Fruit fly (Drosophila melanogaster) whole organism, prepupa: ENCODE data around the gene S6KL.

Source experiments
- Blimp-1 ChIP-seq: fragments of 200-800 bp; sonication (Bioruptor generic); optimal IDR thresholded peaks from 3 replicates; lab custom pipeline; 2017; ENCODE audit warnings: missing biosample characterization, missing genetic modification characterization, mild to moderate bottlenecking, moderate library complexity, missing genetic modification reagents
- CG10669 ChIP-seq: fragments of 200-800 bp; sonication (Bioruptor generic); optimal IDR thresholded peaks from 3 replicates; lab custom pipeline; 2018; ENCODE audit warnings: missing biosample characterization, mild to moderate bottlenecking, missing genetic modification characterization, moderate library complexity
- CG11294 ChIP-seq: fragments of 200-800 bp; sonication (Bioruptor generic); IDR thresholded peaks from 2 replicates; pipeline ENCODE4 v1.3.6; 2022; ENCODE audit warnings: missing biosample characterization, missing genetic modification characterization
- CG11762 ChIP-seq: fragments of 200-800 bp; sonication (Bioruptor generic); optimal IDR thresholded peaks from 3 replicates; lab custom pipeline; 2016; ENCODE audit warnings: missing biosample characterization, missing genetic modification characterization; ENCODE audit not compliant: insufficient read depth
- CG11902 ChIP-seq: fragments of 200-800 bp; sonication (Bioruptor generic); optimal IDR thresholded peaks from 3 replicates; lab custom pipeline; 2016; ENCODE audit warnings: missing biosample characterization, missing genetic modification characterization
- CG15336 ChIP-seq: fragments of 200-800 bp; sonication (Bioruptor generic); IDR thresholded peaks from 2 replicates; pipeline ENCODE4 v1.3.6; 2022; ENCODE audit warnings: missing biosample characterization, missing genetic modification characterization
- CG16779 ChIP-seq: fragments of 200-800 bp; sonication (Bioruptor generic); optimal IDR thresholded peaks from 3 replicates; lab custom pipeline; 2017; ENCODE audit warnings: missing biosample characterization, mild to moderate bottlenecking, missing genetic modification characterization
- CG32006 ChIP-seq: fragments of 200-800 bp; sonication (Bioruptor generic); optimal IDR thresholded peaks from 3 replicates; lab custom pipeline; 2017; ENCODE audit warnings: missing biosample characterization, mild to moderate bottlenecking, missing genetic modification characterization
- CG34406 ChIP-seq: fragments of 200-800 bp; sonication (Bioruptor generic); optimal IDR thresholded peaks from 3 replicates; lab custom pipeline; 2016; ENCODE audit warnings: missing biosample characterization, missing genetic modification characterization
- CG3919 ChIP-seq: fragments of 200-800 bp; sonication (Bioruptor generic); optimal IDR thresholded peaks from 3 replicates; lab custom pipeline; 2016; ENCODE audit warnings: missing biosample characterization, missing genetic modification characterization
- CG4318 ChIP-seq: fragments of 200-800 bp; sonication (Bioruptor generic); optimal IDR thresholded peaks from 3 replicates; lab custom pipeline; 2017; ENCODE audit warnings: missing biosample characterization, mild to moderate bottlenecking, missing genetic modification characterization
- CG6163 ChIP-seq: fragments of 200-800 bp; sonication (Bioruptor generic); IDR thresholded peaks from 3 replicates; pipeline ENCODE4 v1.3.6; 2022; ENCODE audit warnings: missing biosample characterization, missing genetic modification characterization
- CG6276 ChIP-seq: fragments of 200-800 bp; sonication (Bioruptor generic); optimal IDR thresholded peaks from 2 replicates; lab custom pipeline; 2017; ENCODE audit warnings: missing biosample characterization, mild to moderate bottlenecking, missing genetic modification characterization
- CG6792 ChIP-seq: fragments of 200-800 bp; sonication (Bioruptor generic); optimal IDR thresholded peaks from 3 replicates; lab custom pipeline; 2016; ENCODE audit warnings: missing biosample characterization, missing genetic modification characterization
- CG6808 ChIP-seq: fragments of 200-800 bp; sonication (Bioruptor generic); optimal IDR thresholded peaks from 3 replicates; lab custom pipeline; 2017; ENCODE audit warnings: missing biosample characterization, missing genetic modification characterization, mild to moderate bottlenecking, moderate library complexity, missing genetic modification reagents
- CG6854 ChIP-seq: fragments of 200-800 bp; sonication (Bioruptor generic); optimal IDR thresholded peaks from 2 replicates; lab custom pipeline; 2017; ENCODE audit warnings: missing biosample characterization, mild to moderate bottlenecking, missing genetic modification characterization
- CG8119 ChIP-seq: fragments of 200-800 bp; sonication (Bioruptor generic); IDR thresholded peaks from 3 replicates; pipeline ENCODE4 v1.3.6; 2022; ENCODE audit warnings: missing biosample characterization, missing genetic modification characterization
- CG8319 ChIP-seq: fragments of 200-800 bp; sonication (Bioruptor generic); optimal IDR thresholded peaks from 3 replicates; lab custom pipeline; 2016; ENCODE audit warnings: missing biosample characterization, missing genetic modification characterization
- CG8632 ChIP-seq: fragments of 200-800 bp; sonication (Bioruptor generic); optimal IDR thresholded peaks from 3 replicates; lab custom pipeline; 2016; ENCODE audit warnings: missing biosample characterization, missing genetic modification characterization
- CG9139 ChIP-seq: fragments of 200-800 bp; sonication (Bioruptor generic); optimal IDR thresholded peaks from 3 replicates; lab custom pipeline; 2017; ENCODE audit warnings: missing biosample characterization, mild to moderate bottlenecking, missing genetic modification characterization
- Eip75B ChIP-seq: fragments of 200-800 bp; sonication (Bioruptor generic); optimal IDR thresholded peaks from 3 replicates; lab custom pipeline; 2016; ENCODE audit warnings: missing biosample characterization, missing genetic modification characterization
- Eip93F ChIP-seq: fragments of 200-800 bp; sonication (Bioruptor generic); optimal IDR thresholded peaks from 2 replicates; lab custom pipeline; 2016; ENCODE audit warnings: missing biosample characterization, mild to moderate bottlenecking, missing genetic modification characterization
- Ets21C ChIP-seq: fragments of 200-800 bp; sonication (Bioruptor generic); optimal IDR thresholded peaks from 3 replicates; lab custom pipeline; 2016; ENCODE audit warnings: missing biosample characterization, missing genetic modification characterization
- Ets96B ChIP-seq: fragments of 200-800 bp; optimal IDR thresholded peaks from 2 replicates; lab custom pipeline; 2019; ENCODE audit warnings: missing biosample characterization, mild to moderate bottlenecking, missing genetic modification characterization, moderate library complexity
- Gug ChIP-seq: fragments of 200-800 bp; sonication (Bioruptor generic); IDR thresholded peaks from 2 replicates; pipeline ENCODE4 v1.3.6; 2022; ENCODE audit warnings: missing biosample characterization, missing genetic modification characterization
- Hr38 ChIP-seq: sonication (Bioruptor generic); optimal IDR thresholded peaks from 2 replicates; lab custom pipeline; 2016; ENCODE audit warnings: missing biosample characterization, missing genetic modification characterization
- Hr39 ChIP-seq: fragments of 200-800 bp; sonication (Bioruptor generic); optimal IDR thresholded peaks from 2 replicates; lab custom pipeline; 2016; ENCODE audit warnings: missing biosample characterization, missing genetic modification characterization
- Hr4 ChIP-seq: fragments of 200-800 bp; sonication (Bioruptor generic); optimal IDR thresholded peaks from 3 replicates; lab custom pipeline; 2016; ENCODE audit warnings: missing biosample characterization, missing genetic modification characterization
- Lpt ChIP-seq: fragments of 200-800 bp; sonication (Bioruptor generic); optimal IDR thresholded peaks from 3 replicates; lab custom pipeline; 2016; ENCODE audit warnings: missing biosample characterization, missing genetic modification characterization
- Met ChIP-seq: fragments of 200-800 bp; sonication (Bioruptor generic); optimal IDR thresholded peaks from 3 replicates; lab custom pipeline; 2016; ENCODE audit warnings: missing biosample characterization, missing genetic modification characterization
- Smox ChIP-seq: fragments of 200-800 bp; sonication (Bioruptor generic); optimal IDR thresholded peaks from 3 replicates; lab custom pipeline; 2016; ENCODE audit warnings: missing biosample characterization, missing genetic modification characterization
- Sox102F ChIP-seq: fragments of 200-800 bp; sonication (Bioruptor generic); optimal IDR thresholded peaks from 2 replicates; lab custom pipeline; 2016; ENCODE audit warnings: missing biosample characterization, mild to moderate bottlenecking, missing genetic modification characterization
- Sox14 ChIP-seq: fragments of 200-800 bp; sonication (Bioruptor generic); optimal IDR thresholded peaks from 3 replicates; lab custom pipeline; 2016; ENCODE audit warnings: missing biosample characterization, missing genetic modification characterization
- Sox15 ChIP-seq: fragments of 200-800 bp; sonication (Bioruptor generic); optimal IDR thresholded peaks from 3 replicates; lab custom pipeline; 2016; ENCODE audit warnings: missing biosample characterization, missing genetic modification characterization
- esn ChIP-seq: fragments of 200-800 bp; sonication (Bioruptor generic); optimal IDR thresholded peaks from 2 replicates; lab custom pipeline; 2016; ENCODE audit warnings: missing biosample characterization, mild to moderate bottlenecking, missing genetic modification characterization, moderate library complexity
- fd59A ChIP-seq: fragments of 200-800 bp; sonication (Bioruptor generic); optimal IDR thresholded peaks from 2 replicates; lab custom pipeline; 2017; ENCODE audit warnings: missing biosample characterization, mild to moderate bottlenecking, missing genetic modification characterization, missing genetic modification reagents
- fd85E ChIP-seq: fragments of 200-800 bp; sonication (Bioruptor generic); optimal IDR thresholded peaks from 3 replicates; lab custom pipeline; 2016; ENCODE audit warnings: missing biosample characterization, missing genetic modification characterization
- fkh ChIP-seq: fragments of 200-800 bp; sonication (Bioruptor generic); optimal IDR thresholded peaks from 3 replicates; lab custom pipeline; 2017; ENCODE audit warnings: missing biosample characterization, mild to moderate bottlenecking, missing genetic modification characterization, moderate library complexity
- lz ChIP-seq: fragments of 200-800 bp; sonication (Bioruptor generic); optimal IDR thresholded peaks from 3 replicates; lab custom pipeline; 2016; ENCODE audit warnings: missing biosample characterization, missing genetic modification characterization
- net ChIP-seq: fragments of 200-800 bp; sonication (Bioruptor generic); optimal IDR thresholded peaks from 3 replicates; lab custom pipeline; 2016; ENCODE audit warnings: missing biosample characterization, missing genetic modification characterization
- pdm3 ChIP-seq: fragments of 200-800 bp; sonication (Bioruptor generic); optimal IDR thresholded peaks from 3 replicates; lab custom pipeline; 2016; ENCODE audit warnings: missing biosample characterization, missing genetic modification characterization
- salr ChIP-seq, 2 experiments: fragments of 200-800 bp; sonication (Bioruptor generic); optimal IDR thresholded peaks; 3 replicates each; lab custom pipeline; 2016 to 2018; ENCODE audit warnings: missing biosample characterization in 2 of 2, missing genetic modification characterization in 2 of 2, mild to moderate bottlenecking in 1 of 2
- spab ChIP-seq: fragments of 200-800 bp; sonication (Bioruptor generic); optimal IDR thresholded peaks from 2 replicates; lab custom pipeline; 2017; ENCODE audit warnings: missing biosample characterization, mild to moderate bottlenecking, missing genetic modification characterization, missing genetic modification reagents
- ss ChIP-seq, 2 experiments: fragments of 200-800 bp; sonication (Bioruptor generic); optimal IDR thresholded peaks; 2 replicates in 1 of 2; 3 replicates in 1 of 2; lab custom pipeline; 2017 to 2018; ENCODE audit warnings: mild to moderate bottlenecking in 2 of 2, missing biosample characterization in 2 of 2, missing genetic modification characterization in 2 of 2, moderate library complexity in 1 of 2
- svp ChIP-seq: fragments of 200-800 bp; sonication (Bioruptor generic); peaks from one replicate; lab custom pipeline; 2016; ENCODE audit warnings: missing biosample characterization, missing genetic modification characterization
- topi ChIP-seq: fragments of 200-800 bp; sonication (Bioruptor generic); optimal IDR thresholded peaks from 3 replicates; lab custom pipeline; 2016; ENCODE audit warnings: missing biosample characterization, missing genetic modification characterization

The S6KL gene

DNA sequence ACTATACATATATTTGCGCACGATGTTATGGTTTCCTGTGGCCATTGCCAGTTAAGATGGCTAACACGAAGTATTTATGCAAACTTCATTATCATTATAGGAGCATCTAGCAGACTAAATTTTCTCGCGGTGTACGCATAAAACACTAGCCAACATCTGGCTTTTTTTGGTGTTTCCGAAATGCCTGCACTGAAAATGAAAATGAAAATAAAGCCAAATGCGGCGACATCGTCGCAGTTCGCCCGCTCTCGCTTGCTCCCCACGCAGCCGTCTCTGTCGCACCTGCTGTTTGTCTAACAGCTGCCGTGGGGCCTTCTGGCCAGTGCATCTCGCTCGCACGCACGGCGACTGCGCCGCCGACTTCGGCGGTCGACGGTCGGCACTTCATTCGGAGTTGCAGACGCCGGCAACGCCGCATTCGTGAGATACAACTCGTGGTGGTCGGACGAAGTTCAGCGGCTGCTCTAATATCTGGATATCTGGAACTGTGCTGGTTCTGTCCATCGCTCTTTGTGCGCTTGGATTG, 13.4 kb upstream of the S6KL start, which contains the start of gene CG6891 (continued):
- TF ChIP-seq CG9139 (GFP tag; lab: Kevin White, UChicago), result peak; percentile 3
- TF ChIP-seq esn (GFP tag; lab: Kevin White, UChicago), result peak; percentile 60
- peak; percentile 26 for TF ChIP-seq net (GFP tag; lab: Kevin White, UChicago)
- peak; percentile 38 for TF ChIP-seq CG3919 (GFP tag; lab: Kevin White, UChicago)
- peak; percentile 58 for TF ChIP-seq pdm3
- peak; percentile 84 for TF ChIP-seq CG6854 (GFP tag; lab: Kevin White, UChicago)
- TF ChIP-seq CG8319 (GFP tag; lab: Kevin White, UChicago), result no peak
- TF ChIP-seq ss (GFP tag; optimal IDR thresholded peaks at IDR 0.05; lab: Kevin White, UChicago), result peak; percentile 27 to 49
- TF ChIP-seq Ets21C, result peak; percentile 17
- TF ChIP-seq topi (GFP tag; lab: Kevin White, UChicago), result peak; percentile 62
- TF ChIP-seq Hr39, result peak; percentile 68
- peak; percentile 46 for TF ChIP-seq CG6808
- TF ChIP-seq salr (GFP tag; optimal IDR thresholded peaks at IDR 0.05; lab: Kevin White, UChicago), result no peak
- peak; percentile 6 for TF ChIP-seq spab
- TF ChIP-seq CG8632 (GFP tag; lab: Kevin White, UChicago), result peak; percentile 13
- peak; percentile 71 for TF ChIP-seq CG6163 (GFP tag; lab: Robert Waterston, UW)
- TF ChIP-seq, all 60 proteins: peak for 48

DNA sequence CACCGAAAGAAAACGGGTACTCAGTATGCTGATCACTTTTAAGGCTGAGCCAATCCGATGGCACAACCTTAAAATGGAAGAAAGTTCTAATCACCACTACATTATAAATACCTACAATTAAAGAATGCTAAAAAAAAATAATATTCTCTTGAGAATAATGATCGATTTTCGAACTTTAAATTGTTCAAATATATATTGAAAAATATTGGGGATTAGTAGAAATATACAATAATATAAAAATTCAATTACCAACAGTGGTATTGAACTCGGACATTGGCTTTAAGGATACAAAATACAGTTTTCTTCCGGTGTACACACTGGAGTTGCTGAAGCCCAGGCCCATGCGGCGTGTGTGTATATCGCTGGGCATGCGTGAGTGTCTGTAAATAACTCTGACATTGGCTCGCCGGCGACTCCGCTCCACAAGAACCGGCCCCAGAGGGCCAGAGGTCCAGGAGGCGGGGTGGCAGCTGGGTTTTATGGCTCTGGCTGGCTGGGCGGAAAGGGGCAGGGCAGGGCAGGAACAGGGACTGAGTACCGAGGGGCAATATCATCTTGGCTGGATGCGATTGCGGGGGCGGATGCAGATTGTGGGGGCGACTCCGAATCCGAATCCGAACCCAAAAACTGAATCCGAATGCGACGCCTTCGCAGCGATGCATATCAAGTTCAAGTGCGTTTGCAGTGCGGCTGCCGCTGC, 12.3 kb upstream of the S6KL start:
- peak; percentile 51 to 90 for TF ChIP-seq salr (GFP tag; optimal IDR thresholded peaks at IDR 0.05; lab: Kevin White, UChicago)
- peak; percentile 89 for TF ChIP-seq Met (GFP tag; lab: Kevin White, UChicago)
- peak; percentile 70 for TF ChIP-seq CG8319 (GFP tag; lab: Kevin White, UChicago)
- peak; percentile 85 for TF ChIP-seq pdm3
- TF ChIP-seq fkh (GFP tag; lab: Kevin White, UChicago), result no peak
- TF ChIP-seq CG8119, result peak; percentile 87
- TF ChIP-seq Sox15 (GFP tag; lab: Kevin White, UChicago), result peak; percentile 80
- peak; percentile 33; the same call in 1 of the 2 replicates for TF ChIP-seq CG11294
- TF ChIP-seq Hr39, result peak; percentile 69
- TF ChIP-seq Eip75B (GFP tag; lab: Kevin White, UChicago), result peak; percentile 82
- TF ChIP-seq CG4318 (GFP tag; lab: Kevin White, UChicago), result peak; percentile 79
- peak; percentile 88 for TF ChIP-seq CG8632 (GFP tag; lab: Kevin White, UChicago)
- TF ChIP-seq Lpt (GFP tag; lab: Kevin White, UChicago), result peak; percentile 71
- peak; percentile 29 for TF ChIP-seq fd85E (GFP tag; lab: Kevin White, UChicago)
- peak; percentile 73 for TF ChIP-seq Hr4 (GFP tag; lab: Kevin White, UChicago)
- TF ChIP-seq CG6792, result peak; percentile 87
- TF ChIP-seq Sox14 (GFP tag; lab: Kevin White, UChicago), result peak; percentile 73
- TF ChIP-seq svp (GFP tag; lab: Kevin White, UChicago), result peak; percentile 88
- peak; percentile 72 for TF ChIP-seq CG15336 (GFP tag; lab: Robert Waterston, UW)
- TF ChIP-seq esn (GFP tag; lab: Kevin White, UChicago), result peak; percentile 87
- TF ChIP-seq CG11762 (GFP tag; lab: Kevin White, UChicago), result peak; percentile 83
- peak; percentile 67 for TF ChIP-seq CG11902 (GFP tag; lab: Kevin White, UChicago)
- peak; percentile 84 for TF ChIP-seq CG3919 (GFP tag; lab: Kevin White, UChicago)
- TF ChIP-seq Sox102F (GFP tag; lab: Kevin White, UChicago), result peak; percentile 82
- peak; percentile 86 for TF ChIP-seq Smox (GFP tag; lab: Kevin White, UChicago)
- peak; percentile 87 for TF ChIP-seq Eip93F (GFP tag; lab: Kevin White, UChicago)
- TF ChIP-seq CG34406, result peak; percentile 87
- peak; percentile 74 for TF ChIP-seq CG6163 (GFP tag; lab: Robert Waterston, UW)
- peak; percentile 90 for TF ChIP-seq Ets96B (tag; lab: Kevin White, UChicago)
- TF ChIP-seq CG10669 (GFP tag; lab: Kevin White, UChicago), result peak; percentile 85
- TF ChIP-seq CG6808, result peak; percentile 93
- peak; percentile 62 for TF ChIP-seq Gug (GFP tag; lab: Robert Waterston, UW)
- TF ChIP-seq fd59A (GFP tag; lab: Kevin White, UChicago), result peak; percentile 90
- TF ChIP-seq CG6276 (GFP tag; lab: Kevin White, UChicago), result peak; percentile 75
- TF ChIP-seq Hr38 (GFP tag; lab: Kevin White, UChicago), result no peak
- peak; percentile 79 for TF ChIP-seq CG16779
- peak; percentile 88 for TF ChIP-seq spab
- peak; percentile 84 for TF ChIP-seq CG9139 (GFP tag; lab: Kevin White, UChicago)
- peak; percentile 74 for TF ChIP-seq Blimp-1 (GFP tag; lab: Kevin White, UChicago)
- TF ChIP-seq CG32006 (GFP tag; lab: Kevin White, UChicago), result peak; percentile 90
- peak; percentile 86 for TF ChIP-seq lz (GFP tag; lab: Kevin White, UChicago)
